Worm (Caenorhabditis elegans) whole organism, L1 larva: ENCODE measurements around the gene btb-5.
A peak's percentile ranks its signal among the peaks of the same experiment; 100 is the strongest.

Source experiments
- C34B4.2 ChIP-seq: sonication (generic microtip); optimal IDR thresholded peaks from 2 replicates; lab custom pipeline; 2017; ENCODE audit warnings: mild to moderate bottlenecking, missing genetic modification characterization, missing compliant biosample characterization
- aha-1 ChIP-seq: fragments of 150-350 bp; optimal IDR thresholded peaks from 2 replicates; lab custom pipeline; 2014; ENCODE audit warnings: missing biosample characterization, missing genetic modification characterization
- blmp-1 ChIP-seq: fragments of 150-350 bp; optimal IDR thresholded peaks from 2 replicates; lab custom pipeline; 2014; ENCODE audit warnings: missing biosample characterization, missing genetic modification characterization
- ceh-82 ChIP-seq, 3 experiments: fragments of 150-350 bp in 1 of 3; sonication (generic microtip) in 2 of 3; optimal IDR thresholded peaks; 2 replicates each; lab custom pipeline; 2014 to 2017; ENCODE audit warnings: missing biosample characterization in 3 of 3, missing genetic modification characterization in 3 of 3
- dpl-1 ChIP-seq, 3 experiments: fragments of 150-350 bp in 2 of 3; sonication (generic microtip) in 1 of 3; optimal IDR thresholded peaks; 2 replicates each; lab custom pipeline; 2014 to 2017; ENCODE audit warnings: missing biosample characterization in 3 of 3, missing genetic modification characterization in 3 of 3, missing genetic modification reagents in 3 of 3
- efl-1 ChIP-seq, 4 experiments: fragments of 150-350 bp; optimal IDR thresholded peaks in 3 of 4; peaks in 1 of 4; 1 replicate in 1 of 4; 2 replicates in 3 of 4; lab custom pipeline; 2014; ENCODE audit warnings: missing biosample characterization in 2 of 4, missing genetic modification characterization in 2 of 4, missing genetic modification reagents in 2 of 4
- elt-3 ChIP-seq, 6 experiments: fragments of 150-350 bp in 1 of 6; sonication (generic microtip); optimal IDR thresholded peaks; 2 replicates each; lab custom pipeline; 2017 to 2018; ENCODE audit warnings: missing biosample characterization in 6 of 6, missing genetic modification characterization in 6 of 6, inconsistent platforms in 1 of 6
- fkh-10 ChIP-seq: sonication (generic microtip); optimal IDR thresholded peaks from 2 replicates; lab custom pipeline; 2017; ENCODE audit warnings: missing biosample characterization, missing genetic modification reagents, missing genetic modification characterization
- fkh-8 ChIP-seq: sonication (generic microtip); optimal IDR thresholded peaks from 2 replicates; lab custom pipeline; 2016; ENCODE audit warnings: mild to moderate bottlenecking, missing genetic modification characterization, missing compliant biosample characterization
- irx-1 ChIP-seq: sonication (generic microtip); optimal IDR thresholded peaks from 2 replicates; lab custom pipeline; 2016; ENCODE audit warnings: missing genetic modification characterization, missing compliant biosample characterization
- isw-1 ChIP-seq: fragments of 200-800 bp; sonication (Bioruptor generic); IDR thresholded peaks from 2 replicates; pipeline ENCODE4 v1.3.6; 2022; ENCODE audit warnings: missing genetic modification characterization, missing compliant biosample characterization
- lin-13 ChIP-seq: fragments of 150-350 bp; optimal IDR thresholded peaks from 2 replicates; lab custom pipeline; 2014; ENCODE audit warnings: missing biosample characterization, missing genetic modification reagents, missing genetic modification characterization
- lin-14 ChIP-seq: fragments of 200-800 bp; sonication (Bioruptor generic); optimal IDR thresholded peaks from 2 replicates; lab custom pipeline; 2018; ENCODE audit warnings: mild to moderate bottlenecking, missing genetic modification characterization, moderate library complexity, missing compliant biosample characterization
- lin-35 ChIP-seq, 2 experiments: fragments of 150-350 bp; optimal IDR thresholded peaks; 2 replicates each; lab custom pipeline; 2014; ENCODE audit warnings: missing biosample characterization in 2 of 2, missing genetic modification characterization in 2 of 2, missing genetic modification reagents in 2 of 2
- lin-39 ChIP-seq: fragments of 150-350 bp; optimal IDR thresholded peaks from 2 replicates; lab custom pipeline; 2014; ENCODE audit warnings: missing biosample characterization, missing genetic modification reagents, missing genetic modification characterization
- lsy-2 ChIP-seq, 2 experiments: fragments of 150-350 bp; optimal IDR thresholded peaks; 2 replicates each; lab custom pipeline; 2014; ENCODE audit warnings: missing biosample characterization in 2 of 2, missing genetic modification characterization in 2 of 2
- mdl-1 ChIP-seq, 2 experiments: fragments of 150-350 bp; optimal IDR thresholded peaks; 2 replicates each; lab custom pipeline; 2014 to 2017; ENCODE audit warnings: missing biosample characterization in 2 of 2, missing genetic modification characterization in 2 of 2, inconsistent platforms in 1 of 2
- mep-1 ChIP-seq: fragments of 150-350 bp; optimal IDR thresholded peaks from 2 replicates; lab custom pipeline; 2014; ENCODE audit warnings: missing biosample characterization, missing genetic modification characterization
- nhr-19 ChIP-seq: fragments of 200-800 bp; sonication (Bioruptor generic); conservative IDR thresholded peaks from 2 replicates; pipeline ENCODE4 v1.3.6; 2022; ENCODE audit warnings: missing genetic modification characterization, missing compliant biosample characterization
- nhr-20 ChIP-seq: sonication (generic microtip); optimal IDR thresholded peaks from 2 replicates; lab custom pipeline; 2016; ENCODE audit warnings: mild to moderate bottlenecking, missing genetic modification characterization, missing compliant biosample characterization
- nhr-237 ChIP-seq: fragments of 150-350 bp; optimal IDR thresholded peaks from 2 replicates; lab custom pipeline; 2014; ENCODE audit warnings: missing biosample characterization, missing genetic modification characterization
- nhr-47 ChIP-seq: sonication (generic microtip); optimal IDR thresholded peaks from 2 replicates; lab custom pipeline; 2016; ENCODE audit warnings: mild to moderate bottlenecking, missing genetic modification characterization, moderate library complexity, missing compliant biosample characterization
- nhr-71 ChIP-seq: sonication (generic microtip); optimal IDR thresholded peaks from 2 replicates; lab custom pipeline; 2016; ENCODE audit warnings: mild to moderate bottlenecking, missing genetic modification characterization, moderate library complexity, missing compliant biosample characterization
- nhr-85 ChIP-seq: sonication (generic microtip); peaks from one replicate; lab custom pipeline; 2016; ENCODE audit warnings: missing genetic modification characterization, inconsistent platforms, missing compliant biosample characterization
- pag-3 ChIP-seq: sonication (generic microtip); optimal IDR thresholded peaks from 2 replicates; lab custom pipeline; 2017; ENCODE audit warnings: missing genetic modification characterization, mild to moderate bottlenecking, missing compliant biosample characterization, antibody characterized with exemption, borderline replicate concordance; ENCODE audit not compliant: insufficient read depth
- pax-3 ChIP-seq: fragments of 200-800 bp; sonication (Bioruptor generic); optimal IDR thresholded peaks from 2 replicates; lab custom pipeline; 2018; ENCODE audit warnings: mild to moderate bottlenecking, missing genetic modification characterization, moderate library complexity, missing compliant biosample characterization
- rnt-1 ChIP-seq: sonication (generic microtip); optimal IDR thresholded peaks from 2 replicates; lab custom pipeline; 2016; ENCODE audit warnings: mild to moderate bottlenecking, missing genetic modification characterization, moderate library complexity, missing compliant biosample characterization
- snu-23 ChIP-seq: sonication (generic microtip); optimal IDR thresholded peaks from 2 replicates; lab custom pipeline; 2016; ENCODE audit warnings: missing genetic modification characterization, missing compliant biosample characterization
- swsn-7 ChIP-seq: sonication (generic microtip); optimal IDR thresholded peaks from 2 replicates; lab custom pipeline; 2016; ENCODE audit warnings: missing genetic modification characterization, missing compliant biosample characterization
- unc-86 ChIP-seq: sonication (generic microtip); optimal IDR thresholded peaks from 2 replicates; lab custom pipeline; 2016; ENCODE audit warnings: missing genetic modification characterization, missing compliant biosample characterization
- unc-98 ChIP-seq: fragments of 200-800 bp; sonication (Bioruptor generic); IDR thresholded peaks from 2 replicates; pipeline ENCODE4 v1.3.6; 2022; ENCODE audit warnings: missing genetic modification characterization, missing compliant biosample characterization
- vab-15 ChIP-seq: sonication (generic microtip); optimal IDR thresholded peaks from 2 replicates; lab custom pipeline; 2017; ENCODE audit warnings: missing genotype, mild to moderate bottlenecking, missing genetic modification characterization, missing compliant biosample characterization
- xbp-1 ChIP-seq: sonication (generic microtip); optimal IDR thresholded peaks from 2 replicates; lab custom pipeline; 2016; ENCODE audit warnings: missing genetic modification characterization, missing compliant biosample characterization
- ztf-11 ChIP-seq, 2 experiments: sonication (generic microtip); optimal IDR thresholded peaks; 2 replicates each; lab custom pipeline; 2016 to 2017; ENCODE audit warnings: missing genetic modification characterization in 2 of 2, missing biosample characterization in 1 of 2, missing compliant biosample characterization in 1 of 2

Gene btb-5

ce11 chrIII:67025-67424 is 6.1 kb upstream of the btb-5 start:
- peak; percentile 48 for TF ChIP-seq nhr-20 (tag; lab: Kevin White, UChicago)
- peak; percentile 45 for TF ChIP-seq nhr-85
- TF ChIP-seq aha-1 (tag; lab: Kevin White, UChicago) = peak; percentile 95
- TF ChIP-seq lin-14 (GFP tag; lab: Kevin White, UChicago) = peak; percentile 94
- TF ChIP-seq elt-3 (tag; optimal IDR thresholded peaks at IDR 0.05; lab: Kevin White, UChicago) = no peak
- TF ChIP-seq fkh-8 (tag; lab: Kevin White, UChicago) = peak; percentile 74
- TF ChIP-seq lin-35 (GFP tag; optimal IDR thresholded peaks at IDR 0.05; lab: Kevin White, UChicago) = peak in 1 of 2 experiments; percentile 10
- TF ChIP-seq mep-1 (tag; lab: Kevin White, UChicago) = no peak
- peak in 1 of 3 experiments; percentile 72 for TF ChIP-seq ceh-82 (tag; optimal IDR thresholded peaks at IDR 0.05; lab: Kevin White, UChicago)
- TF ChIP-seq lin-39 (tag; lab: Kevin White, UChicago) = no peak
- peak in 1 of 2 experiments; percentile 24 for TF ChIP-seq efl-1 (optimal IDR thresholded peaks at IDR 0.05; lab: Kevin White, UChicago)
- TF ChIP-seq efl-1 (GFP tag; optimal IDR thresholded peaks at IDR 0.05 in 1 of 2; lab: Kevin White, UChicago) = no peak
- TF ChIP-seq snu-23 (GFP tag; lab: Kevin White, UChicago) = peak; percentile 48
- peak; percentile 52 for TF ChIP-seq blmp-1 (tag; lab: Kevin White, UChicago)
- peak; percentile 46 for TF ChIP-seq nhr-47 (tag; lab: Kevin White, UChicago)
- TF ChIP-seq isw-1 = peak; percentile 34
- peak; percentile 15 to 40 for TF ChIP-seq lsy-2 (tag; optimal IDR thresholded peaks at IDR 0.05; lab: Kevin White, UChicago)
- TF ChIP-seq vab-15 (tag; lab: Kevin White, UChicago) = no peak
- TF ChIP-seq dpl-1 (GFP tag; optimal IDR thresholded peaks at IDR 0.05; lab: Kevin White, UChicago) = peak in 1 of 3 experiments; percentile 10
- TF ChIP-seq ztf-11 (tag; optimal IDR thresholded peaks at IDR 0.05; lab: Kevin White, UChicago) = no peak
- peak; percentile 59; the same call in 1 of the 2 replicates for TF ChIP-seq nhr-19
- peak; percentile 43 for TF ChIP-seq swsn-7 (tag; lab: Kevin White, UChicago)
- peak; percentile 67 for TF ChIP-seq nhr-71 (tag; lab: Kevin White, UChicago)
- TF ChIP-seq unc-86 = no peak
- TF ChIP-seq lin-13 (GFP tag; lab: Kevin White, UChicago) = peak; percentile 23
- peak; percentile 38 for TF ChIP-seq rnt-1 (tag; lab: Kevin White, UChicago)
- TF ChIP-seq mdl-1 (tag; optimal IDR thresholded peaks at IDR 0.05; lab: Kevin White, UChicago) = peak in 1 of 2 experiments; percentile 19
- peak; percentile 24 for TF ChIP-seq xbp-1 (tag; lab: Kevin White, UChicago)
- TF ChIP-seq fkh-10 (GFP tag; lab: Kevin White, UChicago) = no peak

DNA sequence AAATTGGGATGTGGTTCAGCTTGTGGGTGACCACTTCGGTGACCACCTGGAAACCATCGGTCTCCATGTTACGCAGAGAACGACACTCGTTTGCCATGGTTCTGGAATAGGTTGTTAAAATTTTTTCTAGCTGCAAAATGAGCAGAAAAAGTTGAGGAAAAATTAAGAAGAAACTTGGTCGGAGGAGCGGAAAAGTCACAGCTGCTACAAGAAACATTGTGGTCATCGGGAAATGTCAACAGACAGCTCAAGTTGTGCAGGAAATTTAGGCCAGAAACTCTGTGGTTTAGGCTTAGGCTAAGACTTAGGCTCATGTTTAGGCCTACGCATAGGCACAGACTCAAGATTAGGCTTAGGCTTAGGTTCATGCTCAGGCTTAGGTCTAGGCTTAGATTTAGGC is 5.2 kb upstream of the btb-5 start, which contains the start of gene pck-1:
Gene pck-1, minus strand, starts transcription at position 101 of the 400 bp plus-strand sequence.
- no peak for TF ChIP-seq pax-3 (tag; lab: Kevin White, UChicago)
- peak; percentile 1 for TF ChIP-seq rnt-1 (tag; lab: Kevin White, UChicago)
- no peak for TF ChIP-seq irx-1 (tag; lab: Kevin White, UChicago)

DNA sequence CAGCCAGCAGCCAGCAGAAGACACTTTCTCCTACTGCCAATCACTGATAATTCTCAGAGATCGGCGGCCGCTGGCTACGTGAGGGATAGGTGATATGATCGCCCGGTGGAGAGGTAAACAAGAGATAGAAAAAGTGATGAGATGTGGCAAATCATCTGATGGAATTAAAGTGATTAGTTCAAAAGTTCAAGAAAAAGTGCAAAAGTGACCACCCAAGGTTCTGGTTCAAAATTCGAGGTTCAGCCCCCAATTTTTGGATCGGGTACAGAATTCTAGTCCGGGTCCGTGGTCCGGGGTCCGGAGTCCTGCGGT is 4.6 kb upstream of the btb-5 start:
- TF ChIP-seq lsy-2 (tag; optimal IDR thresholded peaks at IDR 0.05; lab: Kevin White, UChicago) (peak; percentile 13 to 23), nhr-71 (tag; lab: Kevin White, UChicago) (peak; percentile 60), elt-3 (tag; optimal IDR thresholded peaks at IDR 0.05; lab: Kevin White, UChicago) (peak in 2 of 6 experiments; percentile 54 to 79), fkh-8 (tag; lab: Kevin White, UChicago) (no peak), blmp-1 (tag; lab: Kevin White, UChicago) (peak; percentile 89), pag-3 (tag; lab: Kevin White, UChicago) (peak; percentile 54), nhr-237 (tag; lab: Kevin White, UChicago) (no peak), unc-98 (GFP tag; lab: Robert Waterston, UW) (no peak), nhr-19 (peak; percentile 13; the same call in 1 of the 2 replicates), nhr-20 (tag; lab: Kevin White, UChicago) (peak; percentile 15), lin-14 (GFP tag; lab: Kevin White, UChicago) (peak; percentile 64), snu-23 (GFP tag; lab: Kevin White, UChicago) (peak; percentile 45), C34B4.2 (no peak), rnt-1 (tag; lab: Kevin White, UChicago) (peak; percentile 54)
